Fruit fly (Drosophila melanogaster) whole organism, embryonic: ENCODE results near the gene CG32295.

ENCODE experiments used
- Bgb ChIP-seq: fragments of 200-800 bp; sonication (Bioruptor generic); IDR thresholded peaks from 2 replicates; pipeline ENCODE4 v1.3.6; 2022; ENCODE audit warnings: missing biosample characterization, missing genetic modification characterization; ENCODE audit not compliant: partially characterized antibody
- Blimp-1 ChIP-seq: fragments of 200-800 bp; sonication (Bioruptor generic); optimal IDR thresholded peaks from 3 replicates; lab custom pipeline; 2018; ENCODE audit warnings: missing biosample characterization, missing genetic modification characterization, mild to moderate bottlenecking, moderate library complexity, missing genetic modification reagents
- CG10565 ChIP-seq: fragments of 200-800 bp; sonication (Bioruptor generic); optimal IDR thresholded peaks from 3 replicates; lab custom pipeline; 2016; ENCODE audit warnings: missing biosample characterization, mild to moderate bottlenecking, missing genetic modification characterization
- CG11504 ChIP-seq: fragments of 200-800 bp; sonication (Bioruptor generic); optimal IDR thresholded peaks from 3 replicates; lab custom pipeline; 2019; ENCODE audit warnings: missing biosample characterization, mild to moderate bottlenecking, missing genetic modification characterization, moderate library complexity
- CG12104 ChIP-seq: fragments of 200-800 bp; sonication (Bioruptor generic); optimal IDR thresholded peaks from 3 replicates; lab custom pipeline; 2016; ENCODE audit warnings: missing biosample characterization, missing genetic modification characterization
- CG13775 ChIP-seq: fragments of 200-800 bp; sonication (Bioruptor generic); optimal IDR thresholded peaks from 3 replicates; lab custom pipeline; 2017; ENCODE audit warnings: missing biosample characterization, mild to moderate bottlenecking, missing genetic modification characterization
- CG16813 ChIP-seq: fragments of 200-800 bp; sonication (Bioruptor generic); IDR thresholded peaks from 3 replicates; pipeline ENCODE4 v1.3.6; 2022; ENCODE audit warnings: missing biosample characterization, missing genetic modification characterization; ENCODE audit not compliant: partially characterized antibody
- CG17359 ChIP-seq: fragments of 200-800 bp; sonication (Bioruptor generic); optimal IDR thresholded peaks from 3 replicates; lab custom pipeline; 2018; ENCODE audit warnings: missing biosample characterization, mild to moderate bottlenecking, missing genetic modification characterization, moderate library complexity
- CG17385 ChIP-seq: fragments of 200-800 bp; sonication (Bioruptor generic); optimal IDR thresholded peaks from 3 replicates; lab custom pipeline; 2018; ENCODE audit warnings: missing biosample characterization, mild to moderate bottlenecking, missing genetic modification characterization
- CG17829 ChIP-seq: fragments of 200-800 bp; optimal IDR thresholded peaks from 2 replicates; lab custom pipeline; 2019; ENCODE audit warnings: missing biosample characterization, mild to moderate bottlenecking, missing genetic modification characterization, moderate library complexity
- CG2199 ChIP-seq: fragments of 200-800 bp; sonication (Bioruptor generic); IDR thresholded peaks from 3 replicates; pipeline ENCODE4 v1.3.6; 2022; ENCODE audit warnings: missing biosample characterization, missing genetic modification characterization
- CG30431 ChIP-seq: fragments of 200-800 bp; sonication (Bioruptor generic); optimal IDR thresholded peaks from 2 replicates; lab custom pipeline; 2017; ENCODE audit warnings: missing biosample characterization, missing genetic modification characterization
- CG31365 ChIP-seq: fragments of 200-800 bp; sonication (Bioruptor generic); optimal IDR thresholded peaks from 2 replicates; lab custom pipeline; 2018; ENCODE audit warnings: missing biosample characterization, mild to moderate bottlenecking, missing genetic modification characterization
- CG42726 ChIP-seq: fragments of 200-800 bp; sonication (Bioruptor generic); IDR thresholded peaks from 2 replicates; pipeline ENCODE4 v1.3.6; 2022; ENCODE audit warnings: missing biosample characterization, missing genetic modification characterization; ENCODE audit not compliant: partially characterized antibody
- CG4707 ChIP-seq: fragments of 200-800 bp; sonication (Bioruptor generic); optimal IDR thresholded peaks from 2 replicates; lab custom pipeline; 2018; ENCODE audit warnings: missing biosample characterization, mild to moderate bottlenecking, missing genetic modification characterization, moderate library complexity
- CG6791 ChIP-seq: fragments of 200-800 bp; sonication (Bioruptor generic); IDR thresholded peaks from 3 replicates; pipeline ENCODE4 v1.3.6; 2022; ENCODE audit warnings: missing biosample characterization, missing genetic modification characterization; ENCODE audit not compliant: partially characterized antibody
- CG7963 ChIP-seq: fragments of 200-800 bp; sonication (Bioruptor generic); IDR thresholded peaks from 3 replicates; pipeline ENCODE4 v1.3.6; 2022; ENCODE audit warnings: missing biosample characterization, missing genetic modification characterization; ENCODE audit not compliant: partially characterized antibody
- CG8359 ChIP-seq: fragments of 200-800 bp; sonication (Bioruptor generic); optimal IDR thresholded peaks from 2 replicates; lab custom pipeline; 2017; ENCODE audit warnings: missing biosample characterization, mild to moderate bottlenecking, missing genetic modification characterization, borderline replicate concordance
- CG9876 ChIP-seq: fragments of 200-800 bp; sonication (Bioruptor generic); optimal IDR thresholded peaks from 2 replicates; lab custom pipeline; 2016; ENCODE audit warnings: missing biosample characterization, missing genetic modification characterization
- Dad ChIP-seq: fragments of 200-800 bp; sonication (Bioruptor generic); optimal IDR thresholded peaks from 3 replicates; lab custom pipeline; 2016; ENCODE audit warnings: missing biosample characterization, missing genetic modification characterization
- Fer3 ChIP-seq: fragments of 200-800 bp; sonication (Bioruptor generic); optimal IDR thresholded peaks from 2 replicates; lab custom pipeline; 2018; ENCODE audit warnings: missing biosample characterization, mild to moderate bottlenecking, missing genetic modification characterization, moderate library complexity
- Med ChIP-seq: fragments of 200-800 bp; sonication (Bioruptor generic); peaks from one replicate; lab custom pipeline; 2016; ENCODE audit warnings: missing biosample characterization, missing genetic modification characterization, mild to moderate bottlenecking, inconsistent platforms, moderate library complexity
- Oaz ChIP-seq: fragments of 200-800 bp; sonication (Bioruptor generic); IDR thresholded peaks from 2 replicates; pipeline ENCODE4 v1.3.6; 2022; ENCODE audit warnings: missing biosample characterization, missing genetic modification characterization
- Pdp1 ChIP-seq, 2 experiments: fragments of 200-800 bp; sonication (Bioruptor generic); optimal IDR thresholded peaks; 3 replicates each; lab custom pipeline; 2016; ENCODE audit warnings: missing biosample characterization in 2 of 2, missing genetic modification characterization in 2 of 2, mild to moderate bottlenecking in 1 of 2, moderate library complexity in 1 of 2
- Sox100B ChIP-seq: fragments of 200-800 bp; sonication (Bioruptor generic); optimal IDR thresholded peaks from 3 replicates; lab custom pipeline; 2018; ENCODE audit warnings: missing biosample characterization, mild to moderate bottlenecking, missing genetic modification characterization
- amos ChIP-seq: fragments of 200-800 bp; sonication (Bioruptor generic); IDR thresholded peaks from 2 replicates; pipeline ENCODE4 v1.3.6; 2022; ENCODE audit warnings: missing biosample characterization, missing genetic modification characterization; ENCODE audit not compliant: partially characterized antibody
- ato ChIP-seq: fragments of 200-800 bp; sonication (Bioruptor generic); IDR thresholded peaks from 2 replicates; pipeline ENCODE4 v1.3.6; 2022; ENCODE audit warnings: missing biosample characterization, missing genetic modification characterization; ENCODE audit not compliant: partially characterized antibody
- br ChIP-seq: fragments of >200 bp; optimal IDR thresholded peaks from 2 replicates; lab custom pipeline; 2017
- chif ChIP-seq, 2 experiments: fragments of 200-800 bp; sonication (Bioruptor generic); optimal IDR thresholded peaks; 3 replicates each; lab custom pipeline; 2016; ENCODE audit warnings: missing biosample characterization in 2 of 2, missing genetic modification characterization in 2 of 2
- dan ChIP-seq: fragments of 200-800 bp; sonication (Bioruptor generic); IDR thresholded peaks from 2 replicates; pipeline ENCODE4 v1.3.6; 2022; ENCODE audit warnings: missing biosample characterization, missing genetic modification characterization
- ftz-f1 ChIP-seq: fragments of 200-800 bp; sonication (Bioruptor generic); optimal IDR thresholded peaks from 2 replicates; lab custom pipeline; 2016; ENCODE audit warnings: missing biosample characterization, missing genetic modification characterization
- gro ChIP-seq: fragments of 200-800 bp; sonication (Bioruptor generic); optimal IDR thresholded peaks from 2 replicates; lab custom pipeline; 2016; ENCODE audit warnings: missing biosample characterization, missing genetic modification characterization
- inv ChIP-seq: fragments of 200-800 bp; sonication (Bioruptor generic); IDR thresholded peaks from 2 replicates; pipeline ENCODE4 v1.3.6; 2022; ENCODE audit warnings: missing biosample characterization, missing genetic modification characterization; ENCODE audit not compliant: partially characterized antibody
- knrl ChIP-seq: fragments of 200-800 bp; sonication (Bioruptor generic); IDR thresholded peaks from 3 replicates; pipeline ENCODE4 v1.3.6; 2022; ENCODE audit warnings: missing biosample characterization, missing genetic modification characterization; ENCODE audit not compliant: partially characterized antibody
- org-1 ChIP-seq: fragments of 200-800 bp; sonication (Bioruptor generic); optimal IDR thresholded peaks from 2 replicates; lab custom pipeline; 2017; ENCODE audit warnings: missing biosample characterization, missing genetic modification characterization
- otp ChIP-seq: fragments of 200-800 bp; sonication (Bioruptor generic); IDR thresholded peaks from 3 replicates; pipeline ENCODE4, ENCODE4 v1.3.6; 2022; ENCODE audit warnings: missing biosample characterization, missing genetic modification characterization
- pan ChIP-seq, 4 experiments: fragments of >200 bp in 3 of 4; fragments of 200-800 bp in 1 of 4; sonication (Bioruptor generic) in 1 of 4; optimal IDR thresholded peaks in 3 of 4; IDR thresholded peaks in 1 of 4; 2 replicates each; pipeline versions ENCODE4 v1.3.6 to Lab custom; 2017 to 2022; ENCODE audit warnings: missing biosample characterization in 2 of 4, missing genetic modification characterization in 2 of 4, mixed read lengths in 1 of 4
- pnt ChIP-seq: fragments of 200-800 bp; sonication (Bioruptor generic); optimal IDR thresholded peaks from 3 replicates; lab custom pipeline; 2016; ENCODE audit warnings: missing biosample characterization, missing genetic modification characterization
- row ChIP-seq: fragments of 200-800 bp; sonication (Bioruptor generic); IDR thresholded peaks from 3 replicates; pipeline ENCODE4 v1.3.6; 2022; ENCODE audit warnings: missing biosample characterization, missing genetic modification characterization
- run ChIP-seq: fragments of 200-800 bp; sonication (Bioruptor generic); optimal IDR thresholded peaks from 3 replicates; lab custom pipeline; 2018; ENCODE audit warnings: missing biosample characterization, mild to moderate bottlenecking, missing genetic modification characterization
- sc ChIP-seq, 3 experiments: fragments of >200 bp in 2 of 3; fragments of 200-800 bp in 1 of 3; sonication (Bioruptor generic) in 1 of 3; optimal IDR thresholded peaks; 2 replicates in 2 of 3; 3 replicates in 1 of 3; lab custom pipeline; 2017; ENCODE audit warnings: mild to moderate bottlenecking in 1 of 3, missing biosample characterization in 1 of 3, missing genetic modification characterization in 1 of 3, missing genetic modification reagents in 1 of 3
- sens ChIP-seq: fragments of 200-800 bp; sonication (Bioruptor generic); peaks from one replicate; lab custom pipeline; 2016; ENCODE audit warnings: missing biosample characterization, missing genetic modification characterization
- slbo ChIP-seq: fragments of 200-800 bp; sonication (Bioruptor generic); IDR thresholded peaks from 2 replicates; pipeline ENCODE4 v1.3.6; 2022; ENCODE audit warnings: missing biosample characterization, missing genetic modification characterization
- stwl ChIP-seq: fragments of 200-800 bp; sonication (Bioruptor generic); optimal IDR thresholded peaks from 3 replicates; lab custom pipeline; 2018; ENCODE audit warnings: missing biosample characterization, mild to moderate bottlenecking, missing genetic modification characterization, moderate library complexity
- zen ChIP-seq: fragments of 200-800 bp; sonication (Bioruptor generic); optimal IDR thresholded peaks from 3 replicates; lab custom pipeline; 2018; ENCODE audit warnings: missing biosample characterization, mild to moderate bottlenecking, missing genetic modification characterization, moderate library complexity

CG32295 gene

DNA sequence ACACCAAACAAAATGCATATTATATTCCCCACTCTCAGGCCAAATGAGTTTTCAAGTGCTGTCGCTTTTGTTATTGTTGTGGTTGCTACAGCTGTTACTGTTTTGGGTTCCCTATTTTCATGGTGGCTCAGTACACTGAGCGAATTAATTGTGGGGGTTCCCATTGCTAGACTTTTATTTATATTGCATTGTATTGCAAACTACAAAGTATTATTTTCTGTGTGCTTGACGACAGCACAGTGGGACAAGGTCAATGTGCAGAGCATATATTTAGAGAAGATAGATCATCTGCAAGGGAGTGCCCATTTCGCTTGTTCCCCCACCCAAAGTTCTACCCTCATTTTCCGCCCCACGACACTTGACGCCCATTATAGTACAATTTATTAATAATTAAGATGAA, 40.3 kb downstream of the CG32295 start (continued):
- peak; percentile 39 for TF ChIP-seq sens
- no peak for TF ChIP-seq run (tag; lab: Kevin White, UChicago)
- peak; percentile 57 for TF ChIP-seq Med (GFP tag; lab: Kevin White, UChicago)
- TF ChIP-seq Fer3 (tag; lab: Kevin White, UChicago), result no peak
- no peak for TF ChIP-seq pnt (GFP tag; lab: Kevin White, UChicago)
- TF ChIP-seq pan (optimal IDR thresholded peaks at IDR 0.05; lab: Kevin White, UChicago), result no peak
- no peak for TF ChIP-seq pan (GFP tag; optimal IDR thresholded peaks at IDR 0.05 in 1 of 2, IDR thresholded peaks at IDR 0.05 in 1 of 2)
- TF ChIP-seq CG12104 (GFP tag; lab: Kevin White, UChicago), result no peak
- TF ChIP-seq sc (optimal IDR thresholded peaks at IDR 0.05; lab: Kevin White, UChicago), result no peak
- no peak for TF ChIP-seq sc (GFP tag; optimal IDR thresholded peaks at IDR 0.05; lab: Kevin White, UChicago)
- TF ChIP-seq CG6791 (GFP tag; lab: Robert Waterston, UW), result no peak
- TF ChIP-seq Dad (GFP tag; lab: Kevin White, UChicago), result no peak
- no peak for TF ChIP-seq dan (GFP tag; lab: Robert Waterston, UW)
- TF ChIP-seq row (GFP tag; lab: Robert Waterston, UW), result peak; percentile 43; the same call in 1 of the 3 replicates
- TF ChIP-seq Sox100B, result peak; percentile 8
- TF ChIP-seq CG31365 (tag; lab: Kevin White, UChicago), result no peak
- peak in 1 of 2 experiments; percentile 15 for TF ChIP-seq chif (GFP tag; optimal IDR thresholded peaks at IDR 0.05; lab: Kevin White, UChicago)
- no peak for TF ChIP-seq CG9876 (GFP tag; lab: Kevin White, UChicago)
- no peak for TF ChIP-seq CG17385 (GFP tag; lab: Kevin White, UChicago)
- TF ChIP-seq CG13775 (GFP tag; lab: Kevin White, UChicago), result no peak
- TF ChIP-seq CG10565, result no peak
- TF ChIP-seq org-1, result no peak
- TF ChIP-seq otp, result no peak
- no peak for TF ChIP-seq CG8359 (GFP tag; lab: Kevin White, UChicago)

DNA sequence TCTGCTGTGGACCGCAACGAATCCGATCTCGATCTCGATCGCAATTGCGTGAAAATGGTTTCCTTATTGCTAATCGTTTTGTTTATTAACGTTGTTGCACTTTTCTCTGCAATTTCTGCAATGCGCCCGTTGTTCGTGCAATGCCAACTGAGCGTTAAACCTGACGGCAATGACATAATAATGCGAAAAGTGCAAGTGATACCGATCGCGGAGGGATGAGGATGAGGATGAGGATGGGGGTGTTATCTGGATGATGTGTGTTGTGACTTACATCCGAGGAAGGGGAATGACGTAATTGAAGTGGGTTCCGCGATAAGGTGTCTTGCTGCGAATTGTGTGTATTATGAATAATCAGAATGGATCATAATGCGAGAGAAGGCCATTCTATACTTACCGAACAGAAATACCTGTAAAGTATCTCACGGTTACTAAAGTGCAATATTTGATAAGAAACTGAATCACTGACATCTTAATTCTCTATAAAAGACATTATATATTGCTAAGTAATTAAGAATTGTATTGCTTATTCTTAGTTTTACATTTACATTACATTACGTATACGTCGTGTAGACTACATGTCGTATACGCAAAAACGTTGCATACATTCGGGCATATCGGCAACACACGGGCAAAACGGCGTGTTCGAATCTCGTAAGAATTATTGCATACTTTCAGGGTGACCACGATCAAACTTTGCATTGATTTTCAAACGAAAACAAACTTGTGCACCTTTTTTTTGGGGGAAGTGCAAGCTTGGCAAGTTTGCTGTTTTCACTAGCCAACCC, 41.2 kb downstream of the CG32295 start:
- TF ChIP-seq Oaz (GFP tag; lab: Robert Waterston, UW) (no peak), CG6791 (GFP tag; lab: Robert Waterston, UW) (peak; percentile 54; the same call in 1 of the 3 replicates), CG30431 (no peak), Med (GFP tag; lab: Kevin White, UChicago) (peak; percentile 66), CG17359 (peak; percentile 68), CG16813 (GFP tag; lab: Robert Waterston, UW) (0 out of 3 replicates have a peak, but pooled peaks have one; percentile 10), CG7963 (GFP tag; lab: Robert Waterston, UW) (peak; percentile 57; the same call in 2 of the 3 replicates), inv (GFP tag; lab: Robert Waterston, UW) (0 out of 2 replicates have a peak, but pooled peaks have one; percentile 8), CG42726 (GFP tag; lab: Robert Waterston, UW) (peak; percentile 75), CG2199 (GFP tag; lab: Robert Waterston, UW) (peak; percentile 77; the same call in 1 of the 3 replicates), CG11504 (tag; lab: Kevin White, UChicago) (peak; percentile 19), ato (GFP tag; lab: Robert Waterston, UW) (no peak), Bgb (GFP tag; lab: Robert Waterston, UW) (peak; percentile 87), zen (tag; lab: Kevin White, UChicago) (peak; percentile 12), row (GFP tag; lab: Robert Waterston, UW) (no peak), stwl (tag; lab: Kevin White, UChicago) (peak; percentile 31), slbo (GFP tag; lab: Robert Waterston, UW) (0 out of 2 replicates have a peak, but pooled peaks have one; percentile 9), Blimp-1 (no peak), knrl (peak; percentile 56), Pdp1 (GFP tag; optimal IDR thresholded peaks at IDR 0.05; lab: Kevin White, UChicago) (peak in 1 of 2 experiments; percentile 18), CG17829 (no peak), ftz-f1 (GFP tag; lab: Kevin White, UChicago) (peak; percentile 6), gro (peak; percentile 4), amos (GFP tag; lab: Robert Waterston, UW) (peak; percentile 39; the same call in 1 of the 2 replicates), CG4707 (GFP tag; lab: Kevin White, UChicago) (no peak), br (lab: Kevin White, UChicago) (no peak)
